Worm (Caenorhabditis elegans): Measurements from ENCODE around the gene cyn-1.
A peak's percentile ranks its signal among the peaks of the same experiment; 100 is the strongest.

The cyn-1 gene

DNA sequence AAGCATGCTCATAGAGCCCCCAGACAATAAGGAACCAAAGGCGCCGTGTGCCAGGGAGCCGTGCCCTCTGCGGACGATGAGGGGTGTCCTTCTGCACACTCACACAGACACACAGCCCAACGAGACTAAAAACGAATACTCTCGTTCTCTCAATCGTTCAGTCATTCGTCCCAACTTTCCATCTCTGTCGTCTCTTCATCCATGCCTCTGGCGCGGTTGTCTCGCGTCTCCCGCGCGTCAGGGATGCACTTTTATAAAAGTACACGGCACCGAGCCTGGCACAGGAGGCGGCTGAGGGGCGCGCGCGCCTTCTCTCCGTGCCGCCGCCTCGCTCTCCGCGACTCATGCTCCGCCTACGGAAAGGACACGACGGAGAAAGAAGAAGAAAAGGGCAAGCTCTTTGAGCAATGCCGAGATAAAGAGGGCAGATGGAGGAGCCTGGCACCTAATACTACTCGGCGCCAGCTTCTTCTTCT is 10.6 kb downstream of the cyn-1 start (continued):
- TF ChIP-seq B0035.1 (tag; optimal IDR thresholded peaks at IDR 0.05), result no peak
- no peak for TF ChIP-seq nfya-2 (GFP tag; IDR thresholded peaks at IDR 0.05)
- no peak for TF ChIP-seq zim-3 (tag; optimal IDR thresholded peaks at IDR 0.05)
- peak; percentile 66 for TF ChIP-seq lin-40 (tag; optimal IDR thresholded peaks at IDR 0.05)
- TF ChIP-seq nfyb-1 (GFP tag; IDR thresholded peaks at IDR 0.05), result peak; percentile 39; the same call in 1 of the 2 replicates
- no peak for TF ChIP-seq rec-8 (tag; optimal IDR thresholded peaks at IDR 0.05)
- no peak for TF ChIP-seq cebp-1 (GFP tag; IDR thresholded peaks at IDR 0.05)
- TF ChIP-seq cebp-1 (tag; optimal IDR thresholded peaks at IDR 0.05), result peak; percentile 57
- peak in 1 of 3 experiments; percentile 25 for TF ChIP-seq lin-35 (GFP tag; optimal IDR thresholded peaks at IDR 0.05)
- TF ChIP-seq nhr-90 (tag; optimal IDR thresholded peaks at IDR 0.05), result peak; percentile 5
- no peak for TF ChIP-seq snpc-4 (GFP tag; optimal IDR thresholded peaks at IDR 0.05)
- TF ChIP-seq snpc-4 (tag; optimal IDR thresholded peaks at IDR 0.05), result peak in 2 of 4 experiments; percentile 55 to 58
- TF ChIP-seq ztf-18 (tag; optimal IDR thresholded peaks at IDR 0.05), result peak; percentile 36
- TF ChIP-seq hlh-26 (GFP tag; conservative IDR thresholded peaks at IDR 0.05), result no peak
- peak; percentile 41 for TF ChIP-seq chd-7 (tag; optimal IDR thresholded peaks at IDR 0.05)
- TF ChIP-seq lsy-27 (tag; optimal IDR thresholded peaks at IDR 0.05; ENCODE audit: borderline replicate concordance, insufficient read depth), result no peak
- TF ChIP-seq die-1 (tag; optimal IDR thresholded peaks at IDR 0.05), result peak; percentile 16
- TF ChIP-seq F52B5.7 (tag; optimal IDR thresholded peaks at IDR 0.05), result peak; percentile 31

DNA sequence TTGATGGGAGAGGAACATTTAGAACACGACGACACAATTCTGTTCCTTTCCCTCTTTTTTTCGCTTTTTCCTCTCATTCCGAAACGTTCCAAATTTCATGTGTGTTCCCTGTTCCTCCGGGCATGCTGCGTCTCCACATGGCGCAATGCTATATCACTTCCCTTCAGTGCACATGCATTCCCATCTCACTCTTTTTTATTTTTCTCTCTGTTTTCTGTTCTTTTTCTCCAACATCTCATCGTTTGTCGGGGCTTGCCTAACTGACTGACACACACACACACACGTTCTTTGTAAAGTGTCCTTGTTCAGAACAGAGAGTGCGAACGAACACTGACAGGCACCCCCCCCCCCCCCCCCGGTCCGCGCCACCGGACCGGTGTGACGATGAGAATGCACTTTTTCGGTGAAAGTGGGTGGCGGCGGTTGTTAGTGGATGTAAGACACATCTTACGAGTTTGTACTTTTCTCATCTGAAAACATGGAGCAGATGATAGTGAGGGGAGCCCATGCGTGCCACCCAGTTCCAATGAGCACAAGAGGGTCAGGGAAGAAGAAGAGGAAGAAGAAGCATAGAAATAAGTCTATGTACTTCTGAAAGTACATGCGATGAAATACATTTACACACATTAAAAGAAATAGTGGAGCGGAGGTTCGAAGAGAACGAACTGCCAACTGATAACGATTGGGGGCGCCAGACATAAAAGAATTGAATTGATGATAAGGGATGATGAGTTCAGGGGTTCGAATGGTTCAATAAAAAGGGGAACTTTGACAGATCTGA is 12.6 kb downstream of the cyn-1 start:
- TF ChIP-seq lir-1 (GFP tag; conservative IDR thresholded peaks at IDR 0.05) (no peak), sptf-2 (GFP tag; optimal IDR thresholded peaks at IDR 0.05) (no peak), hsf-1 (GFP tag; IDR thresholded peaks at IDR 0.05) (no peak), unc-62 (GFP tag; optimal IDR thresholded peaks at IDR 0.05) (no peak), lin-35 (GFP tag; optimal IDR thresholded peaks at IDR 0.05) (peak in 1 of 3 experiments; percentile 40), K12H6.12 (tag; optimal IDR thresholded peaks at IDR 0.05) (peak; percentile 62), Y56A3A.18 (GFP tag; IDR thresholded peaks at IDR 0.05) (no peak), K11D2.4 (GFP tag; IDR thresholded peaks at IDR 0.05) (0 out of 2 replicates have a peak, but pooled peaks have one; percentile 30), bed-2 (GFP tag; IDR thresholded peaks at IDR 0.05) (no peak), cebp-2 (GFP tag; IDR thresholded peaks at IDR 0.05) (no peak), zfh-2 (GFP tag; conservative IDR thresholded peaks at IDR 0.05) (peak; percentile 98), ztf-18 (tag; optimal IDR thresholded peaks at IDR 0.05) (no peak), somi-1 (GFP tag; optimal IDR thresholded peaks at IDR 0.05) (peak; percentile 50), ceh-27 (GFP tag; optimal IDR thresholded peaks at IDR 0.05) (peak; percentile 55), dox-1 (GFP tag; IDR thresholded peaks at IDR 0.05) (peak; percentile 45; the same call in 1 of the 2 replicates), snpc-4 (GFP tag; optimal IDR thresholded peaks at IDR 0.05) (no peak), snpc-4 (tag; optimal IDR thresholded peaks at IDR 0.05) (peak in 1 of 4 experiments; percentile 28), egrh-3 (GFP tag; IDR thresholded peaks at IDR 0.05) (peak; percentile 78; the same call in 1 of the 2 replicates), C06A6.2 (GFP tag; conservative IDR thresholded peaks at IDR 0.05) (0 out of 2 replicates have a peak, but pooled peaks have one; percentile 24), snpc-3.4 (tag; optimal IDR thresholded peaks at IDR 0.05) (no peak), chd-7 (tag; optimal IDR thresholded peaks at IDR 0.05) (peak; percentile 22), hmg-1.2 (GFP tag; IDR thresholded peaks at IDR 0.05) (peak; percentile 83), F37B4.10 (GFP tag; IDR thresholded peaks at IDR 0.05) (no peak), mcd-1 (GFP tag; IDR thresholded peaks at IDR 0.05) (0 out of 2 replicates have a peak, but pooled peaks have one; percentile 26), nhr-80 (tag; optimal IDR thresholded peaks at IDR 0.05) (peak; percentile 49), mel-28 (tag; optimal IDR thresholded peaks at IDR 0.05; ENCODE audit: borderline replicate concordance) (no peak), lin-40 (tag; optimal IDR thresholded peaks at IDR 0.05) (peak; percentile 70), ets-4 (GFP tag; optimal IDR thresholded peaks at IDR 0.05) (no peak)

Data from whole organism, young adult.